Fruit fly (Drosophila melanogaster) whole organism, embryonic: ENCODE results near the gene CG11843.

Experiments
- B-H1 ChIP-seq: fragments of 200-800 bp; sonication (Bioruptor generic); IDR thresholded peaks from 3 replicates; pipeline ENCODE4 v1.3.6; 2022; ENCODE audit warnings: missing biosample characterization, missing genetic modification characterization
- CG10209 ChIP-seq: fragments of 200-800 bp; sonication (Bioruptor generic); optimal IDR thresholded peaks from 3 replicates; lab custom pipeline; 2017; ENCODE audit warnings: missing biosample characterization, mild to moderate bottlenecking, missing genetic modification characterization, missing genetic modification reagents
- CG10267 ChIP-seq: fragments of 200-800 bp; sonication (Bioruptor generic); optimal IDR thresholded peaks from 2 replicates; lab custom pipeline; 2018; ENCODE audit warnings: missing biosample characterization, mild to moderate bottlenecking, missing genetic modification characterization, moderate library complexity
- CG11695 ChIP-seq: fragments of 200-800 bp; sonication (Bioruptor generic); IDR thresholded peaks from 3 replicates; pipeline ENCODE4 v1.3.6; 2022; ENCODE audit warnings: missing biosample characterization, missing genetic modification characterization
- CG13775 ChIP-seq: fragments of 200-800 bp; sonication (Bioruptor generic); optimal IDR thresholded peaks from 3 replicates; lab custom pipeline; 2017; ENCODE audit warnings: missing biosample characterization, mild to moderate bottlenecking, missing genetic modification characterization
- CG14667 ChIP-seq: fragments of 200-800 bp; sonication (Bioruptor generic); IDR thresholded peaks from 2 replicates; pipeline ENCODE4 v1.3.6; 2022; ENCODE audit warnings: missing biosample characterization, missing genetic modification characterization
- CG15073 ChIP-seq: fragments of 200-800 bp; sonication (Bioruptor generic); optimal IDR thresholded peaks from 2 replicates; lab custom pipeline; 2016; ENCODE audit warnings: missing biosample characterization, missing genetic modification characterization
- CG2875 ChIP-seq: fragments of 200-800 bp; sonication (Bioruptor generic); optimal IDR thresholded peaks from 2 replicates; lab custom pipeline; 2017; ENCODE audit warnings: missing biosample characterization, mild to moderate bottlenecking, missing genetic modification characterization, missing genetic modification reagents
- CG33557 ChIP-seq: fragments of 200-800 bp; sonication (Bioruptor generic); optimal IDR thresholded peaks from 2 replicates; lab custom pipeline; 2019; ENCODE audit warnings: missing biosample characterization, mild to moderate bottlenecking, missing genetic modification characterization, moderate library complexity
- CG34224 ChIP-seq: fragments of 200-800 bp; sonication (Bioruptor generic); IDR thresholded peaks from 3 replicates; pipeline ENCODE4 v1.3.6; 2022; ENCODE audit warnings: missing biosample characterization, missing genetic modification characterization; ENCODE audit not compliant: partially characterized antibody
- CG4617 ChIP-seq: fragments of 200-800 bp; sonication (Bioruptor generic); optimal IDR thresholded peaks from 3 replicates; lab custom pipeline; 2016; ENCODE audit warnings: missing biosample characterization, missing genetic modification characterization, borderline replicate concordance
- CG4820 ChIP-seq: fragments of 200-800 bp; sonication (Bioruptor generic); optimal IDR thresholded peaks from 3 replicates; lab custom pipeline; 2016; ENCODE audit warnings: missing biosample characterization, missing genetic modification characterization
- CG6689 ChIP-seq: fragments of 200-800 bp; sonication (Bioruptor generic); IDR thresholded peaks from 2 replicates; pipeline ENCODE4 v1.3.6; 2022; ENCODE audit warnings: missing biosample characterization, missing genetic modification characterization
- CG6813 ChIP-seq: fragments of 200-800 bp; sonication (Bioruptor generic); optimal IDR thresholded peaks from 2 replicates; lab custom pipeline; 2017; ENCODE audit warnings: missing biosample characterization, missing genetic modification characterization, mild to moderate bottlenecking, moderate library complexity, missing genetic modification reagents
- CG6854 ChIP-seq: fragments of 200-800 bp; sonication (Bioruptor generic); optimal IDR thresholded peaks from 3 replicates; lab custom pipeline; 2017; ENCODE audit warnings: missing biosample characterization, mild to moderate bottlenecking, missing genetic modification characterization
- CG7928 ChIP-seq: fragments of 200-800 bp; sonication (Bioruptor generic); optimal IDR thresholded peaks from 2 replicates; lab custom pipeline; 2017; ENCODE audit warnings: missing biosample characterization, mild to moderate bottlenecking, missing genetic modification characterization
- Chrac-16 ChIP-seq: fragments of 200-800 bp; sonication (Bioruptor generic); optimal IDR thresholded peaks from 3 replicates; lab custom pipeline; 2016; ENCODE audit warnings: missing biosample characterization, missing genetic modification characterization
- D ChIP-seq, 2 experiments: fragments of 200-800 bp in 1 of 2; fragments of >200 bp in 1 of 2; sonication (Bioruptor generic) in 1 of 2; optimal IDR thresholded peaks; 2 replicates in 1 of 2; 3 replicates in 1 of 2; lab custom pipeline; 2017; ENCODE audit warnings: mild to moderate bottlenecking in 1 of 2, missing biosample characterization in 1 of 2, missing genetic modification characterization in 1 of 2, missing genetic modification reagents in 1 of 2
- Dad ChIP-seq: fragments of 200-800 bp; sonication (Bioruptor generic); optimal IDR thresholded peaks from 3 replicates; lab custom pipeline; 2016; ENCODE audit warnings: missing biosample characterization, missing genetic modification characterization
- Deaf1 ChIP-seq: fragments of 200-800 bp; optimal IDR thresholded peaks from 3 replicates; lab custom pipeline; 2019; ENCODE audit warnings: missing biosample characterization, mild to moderate bottlenecking, missing genetic modification characterization, moderate library complexity
- Drgx ChIP-seq: fragments of 200-800 bp; sonication (Bioruptor generic); IDR thresholded peaks from 2 replicates; pipeline ENCODE4 v1.3.6; 2022; ENCODE audit warnings: missing biosample characterization, missing genetic modification characterization
- Eip74EF ChIP-seq, 2 experiments: fragments of 200-800 bp in 1 of 2; fragments of >200 bp in 1 of 2; sonication (Bioruptor generic) in 1 of 2; optimal IDR thresholded peaks; 2 replicates each; lab custom pipeline; 2017 to 2019; ENCODE audit warnings: missing biosample characterization in 2 of 2, missing genetic modification characterization in 2 of 2, mild to moderate bottlenecking in 1 of 2, moderate library complexity in 1 of 2
- Myb ChIP-seq: fragments of 200-800 bp; sonication (Bioruptor generic); optimal IDR thresholded peaks from 2 replicates; lab custom pipeline; 2016; ENCODE audit warnings: missing biosample characterization, missing genetic modification characterization
- Six4 ChIP-seq: fragments of 200-800 bp; sonication (Bioruptor generic); optimal IDR thresholded peaks from 2 replicates; lab custom pipeline; 2016; ENCODE audit warnings: missing biosample characterization, missing genetic modification characterization
- Stat92E ChIP-seq, 3 experiments: fragments of >200 bp in 2 of 3; fragments of 200-800 bp in 1 of 3; sonication (Bioruptor generic) in 1 of 3; optimal IDR thresholded peaks; 2 replicates each; lab custom pipeline; 2017 to 2019; ENCODE audit warnings: missing biosample characterization in 3 of 3, missing genetic modification characterization in 3 of 3, mild to moderate bottlenecking in 1 of 3, moderate library complexity in 1 of 3
- ab ChIP-seq: fragments of 200-800 bp; sonication (Bioruptor generic); optimal IDR thresholded peaks from 2 replicates; lab custom pipeline; 2016; ENCODE audit warnings: missing biosample characterization, missing genetic modification characterization
- al ChIP-seq: fragments of 200-800 bp; sonication (Bioruptor generic); IDR thresholded peaks from 2 replicates; pipeline ENCODE4 v1.3.6; 2022; ENCODE audit warnings: missing biosample characterization, missing genetic modification characterization
- ase ChIP-seq: fragments of 200-800 bp; sonication (Bioruptor generic); IDR thresholded peaks from 3 replicates; pipeline ENCODE4 v1.3.6; 2022; ENCODE audit warnings: missing biosample characterization, missing genetic modification characterization
- chinmo ChIP-seq: fragments of 200-800 bp; sonication (Bioruptor generic); IDR thresholded peaks from 4 replicates; pipeline ENCODE4 v1.3.6; 2022; ENCODE audit warnings: missing biosample characterization, missing genetic modification characterization; ENCODE audit not compliant: partially characterized antibody
- eve ChIP-seq, 2 experiments: fragments of >200 bp; optimal IDR thresholded peaks; 2 replicates each; lab custom pipeline; 2017; ENCODE audit warnings: missing biosample characterization in 2 of 2, missing genetic modification characterization in 2 of 2
- gro ChIP-seq: fragments of 200-800 bp; sonication (Bioruptor generic); optimal IDR thresholded peaks from 2 replicates; lab custom pipeline; 2016; ENCODE audit warnings: missing biosample characterization, missing genetic modification characterization
- ham ChIP-seq: fragments of 200-800 bp; sonication (Bioruptor generic); IDR thresholded peaks from 2 replicates; pipeline ENCODE4 v1.3.6; 2022; ENCODE audit warnings: missing biosample characterization, missing genetic modification characterization
- ken ChIP-seq: fragments of 200-800 bp; sonication (Bioruptor generic); IDR thresholded peaks from 3 replicates; pipeline ENCODE4 v1.3.6; 2022; ENCODE audit warnings: missing biosample characterization, missing genetic modification characterization
- lilli ChIP-seq: fragments of 200-800 bp; sonication (Bioruptor generic); optimal IDR thresholded peaks from 3 replicates; lab custom pipeline; 2016; ENCODE audit warnings: missing biosample characterization, missing genetic modification characterization
- lmd ChIP-seq: fragments of 200-800 bp; sonication (Bioruptor generic); IDR thresholded peaks from 2 replicates; pipeline ENCODE4 v1.3.6; 2022; ENCODE audit warnings: missing biosample characterization, missing genetic modification characterization
- nerfin-1 ChIP-seq: fragments of 200-800 bp; sonication (Bioruptor generic); optimal IDR thresholded peaks from 3 replicates; lab custom pipeline; 2019; ENCODE audit warnings: missing biosample characterization, mild to moderate bottlenecking, missing genetic modification characterization, moderate library complexity
- pb ChIP-seq: fragments of 200-800 bp; sonication (Bioruptor generic); optimal IDR thresholded peaks from 3 replicates; lab custom pipeline; 2016; ENCODE audit warnings: missing biosample characterization, missing genetic modification characterization
- sens ChIP-seq: fragments of 200-800 bp; sonication (Bioruptor generic); peaks from one replicate; lab custom pipeline; 2016; ENCODE audit warnings: missing biosample characterization, missing genetic modification characterization
- sim ChIP-seq: fragments of 200-800 bp; sonication (Bioruptor generic); IDR thresholded peaks from 2 replicates; pipeline ENCODE4 v1.3.6; 2022; ENCODE audit warnings: missing biosample characterization, missing genetic modification characterization
- ssp ChIP-seq: fragments of 200-800 bp; sonication (Bioruptor generic); IDR thresholded peaks from 2 replicates; pipeline ENCODE4 v1.3.6; 2022; ENCODE audit warnings: missing biosample characterization, missing genetic modification characterization
- stwl ChIP-seq: fragments of 200-800 bp; sonication (Bioruptor generic); optimal IDR thresholded peaks from 3 replicates; lab custom pipeline; 2018; ENCODE audit warnings: missing biosample characterization, mild to moderate bottlenecking, missing genetic modification characterization, moderate library complexity
- trem ChIP-seq: fragments of 200-800 bp; optimal IDR thresholded peaks from 3 replicates; lab custom pipeline; 2019; ENCODE audit warnings: missing biosample characterization, mild to moderate bottlenecking, missing genetic modification characterization, moderate library complexity
- unpg ChIP-seq: fragments of 200-800 bp; sonication (Bioruptor generic); optimal IDR thresholded peaks from 3 replicates; lab custom pipeline; 2018; ENCODE audit warnings: missing biosample characterization, mild to moderate bottlenecking, missing genetic modification characterization, moderate library complexity
- vnd ChIP-seq: fragments of 200-800 bp; sonication (Bioruptor generic); IDR thresholded peaks from 3 replicates; pipeline ENCODE4 v1.3.6; 2022; ENCODE audit warnings: missing biosample characterization, missing genetic modification characterization; ENCODE audit not compliant: partially characterized antibody
- wek ChIP-seq: fragments of 200-800 bp; sonication (Bioruptor generic); optimal IDR thresholded peaks from 3 replicates; lab custom pipeline; 2018; ENCODE audit warnings: missing biosample characterization, mild to moderate bottlenecking, missing genetic modification characterization, moderate library complexity
- zfh2 ChIP-seq: fragments of 200-800 bp; sonication (Bioruptor generic); optimal IDR thresholded peaks from 2 replicates; lab custom pipeline; 2016; ENCODE audit warnings: missing biosample characterization, missing genetic modification characterization

Gene CG11843

DNA sequence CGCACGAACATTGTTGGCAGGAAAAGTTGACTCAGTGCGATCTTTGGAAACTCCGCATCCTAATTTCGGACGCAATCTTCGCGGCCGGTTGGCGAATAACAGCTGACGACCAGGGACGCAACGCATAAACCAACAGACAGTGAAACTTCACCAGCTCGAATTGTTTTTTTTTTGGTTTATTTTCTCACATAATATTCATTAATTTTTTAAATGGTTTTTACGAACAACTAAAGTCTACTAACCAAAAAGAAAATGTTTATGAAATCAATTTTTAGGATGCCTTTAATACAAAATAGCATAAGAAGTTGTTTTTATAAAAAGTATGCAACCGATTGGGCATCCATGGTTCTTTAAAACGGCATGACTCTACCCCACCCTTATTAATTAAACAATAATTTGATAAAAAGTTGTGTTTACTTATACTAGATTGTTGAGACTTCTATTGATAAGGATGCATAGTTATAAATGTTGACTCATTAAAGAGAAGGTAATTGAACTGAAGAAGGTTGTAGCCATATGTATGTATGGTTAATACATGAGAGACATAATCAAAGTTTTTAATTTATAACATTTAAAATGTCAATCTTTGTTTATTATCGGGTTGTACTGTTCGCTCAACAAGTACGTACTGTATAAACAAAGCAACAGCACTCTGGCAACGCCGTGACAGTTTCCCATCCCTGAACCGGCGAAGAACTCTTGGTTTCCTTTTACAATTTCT lies 20.1 kb upstream of the CG11843 start, which contains the start of the genes beta4GalNAcTB and Cpsf100 (continued):
- TF ChIP-seq chinmo (GFP tag; lab: Robert Waterston, UW) (no peak), lmd (GFP tag; lab: Robert Waterston, UW) (peak; percentile 68), CG10267 (tag; lab: Kevin White, UChicago) (peak; percentile 56), Six4 (GFP tag; lab: Kevin White, UChicago) (peak; percentile 49), CG4820 (GFP tag; lab: Kevin White, UChicago) (peak; percentile 67), eve (GFP tag; optimal IDR thresholded peaks at IDR 0.05; lab: Kevin White, UChicago) (no peak), gro (GFP tag; lab: Kevin White, UChicago) (no peak), stwl (tag; lab: Kevin White, UChicago) (peak; percentile 27), CG6813 (GFP tag; lab: Kevin White, UChicago) (no peak), CG14667 (GFP tag; lab: Robert Waterston, UW) (peak; percentile 41), nerfin-1 (tag; lab: Kevin White, UChicago) (peak; percentile 61), Stat92E (GFP tag; optimal IDR thresholded peaks at IDR 0.05; lab: Kevin White, UChicago) (no peak), ken (GFP tag; lab: Robert Waterston, UW) (peak; percentile 59; the same call in 1 of the 3 replicates), Myb (peak; percentile 17), ssp (peak; percentile 59), zfh2 (GFP tag; lab: Kevin White, UChicago) (peak; percentile 81), pb (GFP tag; lab: Kevin White, UChicago) (no peak)

- TF ChIP-seq trem: peak; percentile 61
- no peak for TF ChIP-seq sim (GFP tag; lab: Robert Waterston, UW)
- TF ChIP-seq sens (GFP tag; lab: Kevin White, UChicago): peak; percentile 79
- peak; percentile 89 for TF ChIP-seq vnd (GFP tag; lab: Robert Waterston, UW)
- TF ChIP-seq Drgx (GFP tag; lab: Robert Waterston, UW): no peak
- TF ChIP-seq wek (GFP tag; lab: Kevin White, UChicago): no peak
- TF ChIP-seq ase: no peak
- no peak for TF ChIP-seq CG15073 (GFP tag; lab: Kevin White, UChicago)
- TF ChIP-seq CG34224 (GFP tag; lab: Robert Waterston, UW): peak; percentile 89
- peak; percentile 43 for TF ChIP-seq Chrac-16 (GFP tag; lab: Kevin White, UChicago)
- no peak for TF ChIP-seq Eip74EF (GFP tag; optimal IDR thresholded peaks at IDR 0.05; lab: Kevin White, UChicago)
- TF ChIP-seq al (GFP tag; lab: Robert Waterston, UW): peak; percentile 48; the same call in 1 of the 2 replicates
- TF ChIP-seq Deaf1: no peak
- TF ChIP-seq ab (GFP tag; lab: Kevin White, UChicago): no peak
- peak; percentile 21 for TF ChIP-seq CG33557 (GFP tag; lab: Kevin White, UChicago)
- no peak for TF ChIP-seq B-H1
- no peak for TF ChIP-seq CG7928 (GFP tag; lab: Kevin White, UChicago)
- no peak for TF ChIP-seq ham
- peak; percentile 70 for TF ChIP-seq lilli (GFP tag; lab: Kevin White, UChicago)
- peak; percentile 33 for TF ChIP-seq unpg (GFP tag; lab: Kevin White, UChicago)
- TF ChIP-seq Myb: peak; percentile 43
- no peak for TF ChIP-seq CG2875
- TF ChIP-seq D (optimal IDR thresholded peaks at IDR 0.05; lab: Kevin White, UChicago): no peak
- TF ChIP-seq D (GFP tag; optimal IDR thresholded peaks at IDR 0.05; lab: Kevin White, UChicago): no peak
- peak; percentile 58 for TF ChIP-seq Dad
- TF ChIP-seq CG14667 (GFP tag; lab: Robert Waterston, UW): 0 out of 2 replicates have a peak, but pooled peaks have one; percentile 12
- peak; percentile 97 for TF ChIP-seq CG4617
- TF ChIP-seq CG10209: peak; percentile 38
- peak; percentile 9 for TF ChIP-seq CG13775
- no peak for TF ChIP-seq CG11695 (GFP tag; lab: Robert Waterston, UW)
- 0 out of 2 replicates have a peak, but pooled peaks have one; percentile 7 for TF ChIP-seq CG6689 (GFP tag; lab: Robert Waterston, UW)
- TF ChIP-seq CG6854 (GFP tag; lab: Kevin White, UChicago): no peak
Measured at dm6 chr3R:29038960-29039581, 15.1 kb upstream of the CG11843 start, which contains the start of the genes Slu7 and Pkc98E. Gene Slu7 (minus strand): TSS chr3R:29039071. Gene Pkc98E (plus strand): TSS chr3R:29039156.
